Worm (Caenorhabditis elegans): ENCODE results near the gene tir-1.

- TF ChIP-seq B0310.2 (tag; optimal IDR thresholded peaks at IDR 0.05) (no peak), ama-1 (optimal IDR thresholded peaks at IDR 0.05) (no peak), tbx-37 (GFP tag; conservative IDR thresholded peaks at IDR 0.05) (no peak)
Observed at ce11 chrIII:3875608-3876007, 25.8 kb downstream of the tir-1 start.

All from whole organism, early embryonic.